Worm (Caenorhabditis elegans): ENCODE data around the gene trx-3.
A peak's percentile ranks its signal among the peaks of the same experiment; 100 is the strongest.

DNA sequence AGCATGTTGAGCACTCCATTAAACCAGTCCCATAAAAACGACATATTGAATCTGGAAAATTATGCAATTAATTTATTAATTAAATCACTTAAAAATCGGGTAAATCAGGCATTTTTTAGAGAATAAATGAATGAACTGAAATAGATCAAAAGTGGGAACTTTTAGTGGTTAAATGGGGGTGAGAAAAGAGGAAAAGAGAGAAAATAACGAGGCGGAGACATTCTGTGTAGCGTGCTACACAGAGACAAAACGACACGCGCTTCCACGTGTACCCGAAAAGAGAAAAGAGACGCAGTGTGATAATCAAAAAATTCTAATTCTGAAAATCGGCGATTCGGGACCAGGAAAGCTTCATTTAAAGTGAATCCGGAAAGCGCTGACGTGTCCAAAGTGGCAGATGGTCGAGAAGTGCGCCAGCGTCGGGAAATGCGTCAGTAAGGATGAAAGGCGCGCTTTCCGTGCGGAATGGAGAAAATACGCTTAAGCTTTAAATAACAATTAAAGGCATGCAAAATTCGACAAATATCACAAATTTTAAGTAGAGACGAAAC lies 26.5 kb downstream of the trx-3 start, which contains the start of gene sar-1:
- no peak for TF ChIP-seq ama-1 (optimal IDR thresholded peaks at IDR 0.05)
- TF ChIP-seq nhr-77 (tag; optimal IDR thresholded peaks at IDR 0.05), result no peak
- no peak for TF ChIP-seq elt-1 (tag; optimal IDR thresholded peaks at IDR 0.05)
- no peak for TF ChIP-seq nhr-23 (tag; optimal IDR thresholded peaks at IDR 0.05)
- TF ChIP-seq R02D3.7 (tag; optimal IDR thresholded peaks at IDR 0.05), result peak; percentile 32
- TF ChIP-seq aly-2 (tag; optimal IDR thresholded peaks at IDR 0.05), result no peak
- no peak for TF ChIP-seq unc-62 (GFP tag; optimal IDR thresholded peaks at IDR 0.05)
- no peak for TF ChIP-seq dmd-4 (tag; optimal IDR thresholded peaks at IDR 0.05)

Measured in whole organism, L2 larva.